Worm (Caenorhabditis elegans): ENCODE measurements around the gene xol-1.

ce11 chrX:8077748-8078147, 36.6 kb downstream of the xol-1 start, which contains the start of gene C46F2.1:
- TF ChIP-seq mbf-1 (tag; optimal IDR thresholded peaks at IDR 0.05), result no peak
- no peak for TF ChIP-seq nhr-23 (tag; optimal IDR thresholded peaks at IDR 0.05)
- no peak for TF ChIP-seq aly-2 (tag; optimal IDR thresholded peaks at IDR 0.05)
- TF ChIP-seq snpc-4 (tag; optimal IDR thresholded peaks at IDR 0.05), result no peak
- no peak for TF ChIP-seq sma-3 (GFP tag; optimal IDR thresholded peaks at IDR 0.05)
- no peak for TF ChIP-seq lin-39 (tag; optimal IDR thresholded peaks at IDR 0.05)
- TF ChIP-seq nhr-10 (tag; optimal IDR thresholded peaks at IDR 0.05), result no peak
- TF ChIP-seq nhr-129 (tag; optimal IDR thresholded peaks at IDR 0.05), result no peak
- no peak for TF ChIP-seq nhr-11 (tag; optimal IDR thresholded peaks at IDR 0.05)
- TF ChIP-seq unc-62 (GFP tag; optimal IDR thresholded peaks at IDR 0.05), result no peak
- no peak for TF ChIP-seq mab-5 (tag; optimal IDR thresholded peaks at IDR 0.05)
- TF ChIP-seq ztf-4 (tag; optimal IDR thresholded peaks at IDR 0.05), result no peak
- TF ChIP-seq nhr-237 (tag; optimal IDR thresholded peaks at IDR 0.05), result no peak

Measured in whole organism, L2 larva.